Fruit fly (Drosophila melanogaster) whole organism, embryonic: ENCODE measurements around the gene CG42711.

Experiments used
- CG10321 ChIP-seq: fragments of 200-800 bp; sonication (Bioruptor generic); IDR thresholded peaks from 2 replicates; pipeline ENCODE4 v1.3.6; 2022; ENCODE audit warnings: missing biosample characterization, missing genetic modification characterization
- CG11504 ChIP-seq: fragments of 200-800 bp; sonication (Bioruptor generic); optimal IDR thresholded peaks from 3 replicates; lab custom pipeline; 2019; ENCODE audit warnings: missing biosample characterization, mild to moderate bottlenecking, missing genetic modification characterization, moderate library complexity
- CG12659 ChIP-seq: fragments of 200-800 bp; sonication (Bioruptor generic); optimal IDR thresholded peaks from 3 replicates; lab custom pipeline; 2017; ENCODE audit warnings: mild to moderate bottlenecking, missing biosample characterization, missing genetic modification reagents, missing genetic modification characterization
- CG14441 ChIP-seq: fragments of 200-800 bp; sonication (Bioruptor generic); IDR thresholded peaks from 2 replicates; pipeline ENCODE4 v1.3.6; 2022; ENCODE audit warnings: missing biosample characterization, missing genetic modification characterization
- CG16813 ChIP-seq: fragments of 200-800 bp; sonication (Bioruptor generic); IDR thresholded peaks from 3 replicates; pipeline ENCODE4 v1.3.6; 2022; ENCODE audit warnings: missing biosample characterization, missing genetic modification characterization; ENCODE audit not compliant: partially characterized antibody
- CG16863 ChIP-seq: fragments of 200-800 bp; sonication (Bioruptor generic); optimal IDR thresholded peaks from 3 replicates; lab custom pipeline; 2016; ENCODE audit warnings: missing biosample characterization, missing genetic modification characterization
- CG17612 ChIP-seq: fragments of 200-800 bp; sonication (Bioruptor generic); IDR thresholded peaks from 2 replicates; pipeline ENCODE4 v1.3.6; 2022; ENCODE audit warnings: missing biosample characterization, missing genetic modification characterization
- CG18476 ChIP-seq: fragments of 200-800 bp; sonication (Bioruptor generic); optimal IDR thresholded peaks from 2 replicates; lab custom pipeline; 2016; ENCODE audit warnings: missing biosample characterization, mild to moderate bottlenecking, missing genetic modification characterization
- CG2202 ChIP-seq: fragments of 200-800 bp; sonication (Bioruptor generic); optimal IDR thresholded peaks from 2 replicates; lab custom pipeline; 2018; ENCODE audit warnings: missing biosample characterization, mild to moderate bottlenecking, missing genetic modification characterization
- CG30020 ChIP-seq: fragments of 200-800 bp; optimal IDR thresholded peaks from 2 replicates; lab custom pipeline; 2019; ENCODE audit warnings: missing biosample characterization, mild to moderate bottlenecking, missing genetic modification characterization, moderate library complexity
- CG3847 ChIP-seq: fragments of 200-800 bp; sonication (Bioruptor generic); IDR thresholded peaks from 2 replicates; pipeline ENCODE4 v1.3.6; 2022; ENCODE audit warnings: missing biosample characterization, missing genetic modification characterization
- CG4360 ChIP-seq: fragments of 200-800 bp; sonication (Bioruptor generic); IDR thresholded peaks from 2 replicates; pipeline ENCODE4 v1.3.6; 2022; ENCODE audit warnings: missing biosample characterization, missing genetic modification characterization
- CG6175 ChIP-seq: fragments of 200-800 bp; sonication (Bioruptor generic); IDR thresholded peaks from 3 replicates; pipeline ENCODE4 v1.3.6; 2022; ENCODE audit warnings: missing biosample characterization, missing genetic modification characterization
- CG7839 ChIP-seq: fragments of 200-800 bp; sonication (Bioruptor generic); optimal IDR thresholded peaks from 3 replicates; lab custom pipeline; 2018; ENCODE audit warnings: missing biosample characterization, mild to moderate bottlenecking, missing genetic modification characterization, moderate library complexity
- CG8765 ChIP-seq: fragments of 200-800 bp; sonication (Bioruptor generic); IDR thresholded peaks from 2 replicates; pipeline ENCODE4 v1.3.6; 2022; ENCODE audit warnings: missing biosample characterization, missing genetic modification characterization
- D19A ChIP-seq: fragments of 200-800 bp; optimal IDR thresholded peaks from 3 replicates; lab custom pipeline; 2019; ENCODE audit warnings: missing biosample characterization, mild to moderate bottlenecking, missing genetic modification characterization, moderate library complexity
- Dek ChIP-seq: fragments of 200-800 bp; sonication (Bioruptor generic); optimal IDR thresholded peaks from 3 replicates; lab custom pipeline; 2019; ENCODE audit warnings: missing biosample characterization, mild to moderate bottlenecking, missing genetic modification characterization, moderate library complexity
- Drgx ChIP-seq: fragments of 200-800 bp; sonication (Bioruptor generic); IDR thresholded peaks from 2 replicates; pipeline ENCODE4 v1.3.6; 2022; ENCODE audit warnings: missing biosample characterization, missing genetic modification characterization
- Ets65A ChIP-seq: fragments of 200-800 bp; sonication (Bioruptor generic); peaks from one replicate; lab custom pipeline; 2016; ENCODE audit warnings: missing biosample characterization, missing genetic modification characterization
- Fer2 ChIP-seq: fragments of 200-800 bp; sonication (Bioruptor generic); optimal IDR thresholded peaks from 2 replicates; lab custom pipeline; 2018; ENCODE audit warnings: missing biosample characterization, mild to moderate bottlenecking, missing genetic modification characterization, moderate library complexity
- Gug ChIP-seq: fragments of 200-800 bp; sonication (Bioruptor generic); IDR thresholded peaks from 4 replicates; pipeline ENCODE4 v1.3.6; 2022; ENCODE audit warnings: missing biosample characterization, missing genetic modification characterization
- HmgZ ChIP-seq: fragments of 200-800 bp; sonication (Bioruptor generic); optimal IDR thresholded peaks from 2 replicates; lab custom pipeline; 2018; ENCODE audit warnings: missing biosample characterization, mild to moderate bottlenecking, missing genetic modification characterization
- NFAT ChIP-seq: fragments of 200-800 bp; sonication (Bioruptor generic); IDR thresholded peaks from 2 replicates; pipeline ENCODE4 v1.3.6; 2022; ENCODE audit warnings: missing biosample characterization, missing genetic modification characterization
- Nf-YB ChIP-seq: fragments of 200-800 bp; sonication (Bioruptor generic); optimal IDR thresholded peaks from 3 replicates; lab custom pipeline; 2019; ENCODE audit warnings: missing biosample characterization, mild to moderate bottlenecking, missing genetic modification characterization, moderate library complexity
- Oaz ChIP-seq: fragments of 200-800 bp; sonication (Bioruptor generic); IDR thresholded peaks from 2 replicates; pipeline ENCODE4 v1.3.6; 2022; ENCODE audit warnings: missing biosample characterization, missing genetic modification characterization
- fd64A ChIP-seq: fragments of 200-800 bp; sonication (Bioruptor generic); optimal IDR thresholded peaks from 3 replicates; lab custom pipeline; 2018; ENCODE audit warnings: missing biosample characterization, mild to moderate bottlenecking, missing genetic modification characterization
- gcm ChIP-seq: fragments of 200-800 bp; sonication (Bioruptor generic); optimal IDR thresholded peaks from 2 replicates; lab custom pipeline; 2019; ENCODE audit warnings: missing biosample characterization, mild to moderate bottlenecking, missing genetic modification characterization, moderate library complexity
- klu ChIP-seq: fragments of 200-800 bp; sonication (Bioruptor generic); IDR thresholded peaks from 2 replicates; pipeline ENCODE4 v1.3.6; 2022; ENCODE audit warnings: missing biosample characterization, missing genetic modification characterization
- onecut ChIP-seq: fragments of 200-800 bp; sonication (Bioruptor generic); IDR thresholded peaks from 2 replicates; pipeline ENCODE4 v1.3.6; 2022; ENCODE audit warnings: missing biosample characterization, missing genetic modification characterization
- seq ChIP-seq: fragments of 200-800 bp; sonication (Bioruptor generic); IDR thresholded peaks from 2 replicates; pipeline ENCODE4 v1.3.6; 2022; ENCODE audit warnings: missing biosample characterization, missing genetic modification characterization
- stc ChIP-seq: fragments of 200-800 bp; sonication (Bioruptor generic); IDR thresholded peaks from 2 replicates; pipeline ENCODE4 v1.3.6; 2022; ENCODE audit warnings: missing biosample characterization, missing genetic modification characterization
- tx ChIP-seq: fragments of 200-800 bp; sonication (Bioruptor generic); optimal IDR thresholded peaks from 2 replicates; lab custom pipeline; 2016; ENCODE audit warnings: missing biosample characterization, missing genetic modification characterization
- zen ChIP-seq: fragments of 200-800 bp; sonication (Bioruptor generic); optimal IDR thresholded peaks from 3 replicates; lab custom pipeline; 2018; ENCODE audit warnings: missing biosample characterization, mild to moderate bottlenecking, missing genetic modification characterization, moderate library complexity

The CG42711 gene

dm6 chr2L:13934542-13935065 is 3.4 kb upstream of the CG42711 start, which contains the start of gene Vajk2 (continued):
- TF ChIP-seq seq (GFP tag; lab: Robert Waterston, UW) (0 out of 2 replicates have a peak, but pooled peaks have one; percentile 14), Fer2 (tag; lab: Kevin White, UChicago) (no peak), CG17612 (GFP tag; lab: Robert Waterston, UW) (0 out of 2 replicates have a peak, but pooled peaks have one; percentile 34), D19A (tag; lab: Kevin White, UChicago) (no peak)

- TF ChIP-seq zen = peak; percentile 14
- TF ChIP-seq Drgx = peak; percentile 39; the same call in 1 of the 2 replicates
- no peak for TF ChIP-seq klu (GFP tag; lab: Robert Waterston, UW)
- peak; percentile 3 for TF ChIP-seq CG11504 (tag; lab: Kevin White, UChicago)
- peak; percentile 62 for TF ChIP-seq CG18476 (GFP tag; lab: Kevin White, UChicago)
- TF ChIP-seq CG6175 (GFP tag; lab: Robert Waterston, UW) = 0 out of 3 replicates have a peak, but pooled peaks have one; percentile 24
- 0 out of 2 replicates have a peak, but pooled peaks have one; percentile 19 for TF ChIP-seq CG14441 (GFP tag; lab: Robert Waterston, UW)
- TF ChIP-seq Nf-YB (GFP tag; lab: Kevin White, UChicago) = no peak
Observed at dm6 chr2L:13928461-13928860, 2.7 kb downstream of the CG42711 start.

dm6 chr2L:13925699-13926098 is 5.5 kb downstream of the CG42711 start:
- no peak for TF ChIP-seq CG16863

dm6 chr2L:13923984-13924383 is 7.2 kb downstream of the CG42711 start:
- TF ChIP-seq CG2202 (tag; lab: Kevin White, UChicago) (no peak), Ets65A (GFP tag; lab: Kevin White, UChicago) (peak; percentile 25)

dm6 chr2L:13923453-13923852 is 7.7 kb downstream of the CG42711 start, which contains the start of gene Vajk1:
Gene Vajk1 (minus strand): TSS chr2L:13923553.
- no peak for TF ChIP-seq CG30020
- no peak for TF ChIP-seq CG12659
- no peak for TF ChIP-seq CG10321 (GFP tag; lab: Robert Waterston, UW)
- no peak for TF ChIP-seq gcm (GFP tag; lab: Kevin White, UChicago)
- no peak for TF ChIP-seq stc (GFP tag; lab: Robert Waterston, UW)
- TF ChIP-seq CG3847 (GFP tag; lab: Robert Waterston, UW) = 0 out of 2 replicates have a peak, but pooled peaks have one; percentile 21
- no peak for TF ChIP-seq Oaz
- TF ChIP-seq NFAT (GFP tag; lab: Robert Waterston, UW) = no peak
- TF ChIP-seq HmgZ (tag; lab: Kevin White, UChicago) = no peak
- TF ChIP-seq tx = no peak
- no peak for TF ChIP-seq onecut (GFP tag; lab: Robert Waterston, UW)
- 0 out of 2 replicates have a peak, but pooled peaks have one; percentile 5 for TF ChIP-seq CG17612 (GFP tag; lab: Robert Waterston, UW)
- TF ChIP-seq Gug (GFP tag; lab: Robert Waterston, UW) = no peak
- no peak for TF ChIP-seq D19A (tag; lab: Kevin White, UChicago)
- TF ChIP-seq fd64A (GFP tag; lab: Kevin White, UChicago) = no peak
- TF ChIP-seq CG16813 (GFP tag; lab: Robert Waterston, UW) = no peak
- no peak for TF ChIP-seq CG7839 (tag; lab: Kevin White, UChicago)
- peak; percentile 68 for TF ChIP-seq Ets65A (GFP tag; lab: Kevin White, UChicago)
- no peak for TF ChIP-seq CG8765 (GFP tag; lab: Robert Waterston, UW)
- no peak for TF ChIP-seq Dek (tag; lab: Kevin White, UChicago)
- peak; percentile 38; the same call in 1 of the 2 replicates for TF ChIP-seq CG4360 (GFP tag; lab: Robert Waterston, UW)
